Fruit fly (Drosophila melanogaster): Measurements from ENCODE around the gene escl.

escl gene

dm6 chr2L:12013741-12014393 is 23.1 kb downstream of the escl start:
- TF ChIP-seq CG17801 (GFP tag; optimal IDR thresholded peaks at IDR 0.05; ENCODE audit: partially characterized antibody) = no peak

- no peak for TF ChIP-seq CG17801 (GFP tag; optimal IDR thresholded peaks at IDR 0.05; ENCODE audit: partially characterized antibody)
These were observed 30.0 kb downstream of the escl start, which contains the start of gene Wdr81 for dm6 chr2L:12020735-12021134. TSS of gene Wdr81 (minus strand) at chr2L:12020960.

dm6 chr2L:12021193-12021592 is 30.5 kb downstream of the escl start:
- TF ChIP-seq CG17801 (GFP tag; optimal IDR thresholded peaks at IDR 0.05; ENCODE audit: partially characterized antibody) = no peak

dm6 chr2L:12024104-12024503 is 33.4 kb downstream of the escl start:
- TF ChIP-seq CG17801 (GFP tag; optimal IDR thresholded peaks at IDR 0.05; ENCODE audit: partially characterized antibody) = no peak

dm6 chr2L:12025505-12025904 is 34.8 kb downstream of the escl start:
- TF ChIP-seq CG17801 (GFP tag; optimal IDR thresholded peaks at IDR 0.05; ENCODE audit: partially characterized antibody) = no peak

- peak; percentile 39 for TF ChIP-seq CG17801 (GFP tag; optimal IDR thresholded peaks at IDR 0.05; ENCODE audit: partially characterized antibody)
These were observed 36.0 kb downstream of the escl start for dm6 chr2L:12026458-12027431.

dm6 chr2L:12027435-12027834 is 36.7 kb downstream of the escl start, which contains the start of gene dmGlut:
TSS of gene dmGlut (plus strand) at chr2L:12027438.
- no peak for TF ChIP-seq CG17801 (GFP tag; optimal IDR thresholded peaks at IDR 0.05; ENCODE audit: partially characterized antibody)

dm6 chr2L:12028102-12028501 is 37.4 kb downstream of the escl start:
- no peak for TF ChIP-seq CG17801 (GFP tag; optimal IDR thresholded peaks at IDR 0.05; ENCODE audit: partially characterized antibody)

- TF ChIP-seq CG17801 (GFP tag; optimal IDR thresholded peaks at IDR 0.05; ENCODE audit: partially characterized antibody) = no peak
These were observed 38.1 kb downstream of the escl start for dm6 chr2L:12028808-12029207.

dm6 chr2L:12029594-12030197 is 39.0 kb downstream of the escl start:
- TF ChIP-seq CG17801 (GFP tag; optimal IDR thresholded peaks at IDR 0.05; ENCODE audit: partially characterized antibody) = no peak

- TF ChIP-seq CG17801 (GFP tag; optimal IDR thresholded peaks at IDR 0.05; ENCODE audit: partially characterized antibody) = no peak
These were observed 39.9 kb downstream of the escl start for dm6 chr2L:12030552-12031131.

- no peak for TF ChIP-seq CG17801 (GFP tag; optimal IDR thresholded peaks at IDR 0.05; ENCODE audit: partially characterized antibody)
These were observed 43.2 kb downstream of the escl start, which contains the start of gene CG18788 for dm6 chr2L:12033890-12034289. TSS of gene CG18788 (plus strand) at chr2L:12034190.

dm6 chr2L:12038177-12038581 is 47.5 kb downstream of the escl start, which contains the start of gene Tom70:
TSS of gene Tom70 (minus strand) at chr2L:12038511.
- TF ChIP-seq CG17801 (GFP tag; optimal IDR thresholded peaks at IDR 0.05; ENCODE audit: partially characterized antibody) = peak; percentile 30

dm6 chr2L:12040510-12040909 is 49.8 kb downstream of the escl start, which contains the start of gene CG6766:
TSS of gene CG6766 (minus strand) at chr2L:12040689.
- TF ChIP-seq CG17801 (GFP tag; optimal IDR thresholded peaks at IDR 0.05; ENCODE audit: partially characterized antibody) = peak; percentile 32

Data from ovary, adult (tissue).